Fruit fly (Drosophila melanogaster): ENCODE data around the gene CG11537.

dm6 chr3L:3141411-3141810 lies 1.8 kb downstream of the CG11537 start:
- TF ChIP-seq CG3032 (tag; optimal IDR thresholded peaks at IDR 0.05) (no peak), Sox102F (GFP tag; optimal IDR thresholded peaks at IDR 0.05) (no peak), CG4318 (GFP tag; optimal IDR thresholded peaks at IDR 0.05) (no peak), CG7368 (GFP tag; optimal IDR thresholded peaks at IDR 0.05) (no peak), CG10669 (GFP tag; optimal IDR thresholded peaks at IDR 0.05) (no peak), CG1621 (tag; optimal IDR thresholded peaks at IDR 0.05) (no peak), Ets21C (GFP tag; optimal IDR thresholded peaks at IDR 0.05) (no peak)

Measured in whole organism, prepupa.